Worm (Caenorhabditis elegans) whole organism, L3 larva: ENCODE measurements around the gene ztf-31.

Source experiments
- ama-1 ChIP-seq: fragments of 150-350 bp; optimal IDR thresholded peaks from 2 replicates; lab custom pipeline; 2018
- elt-1 ChIP-seq: fragments of 150-350 bp; optimal IDR thresholded peaks from 2 replicates; lab custom pipeline; 2014; ENCODE audit warnings: missing biosample characterization, missing genetic modification characterization
- lsy-12 ChIP-seq: sonication (generic microtip); optimal IDR thresholded peaks from 2 replicates; lab custom pipeline; 2016; ENCODE audit warnings: mild to moderate bottlenecking, missing genetic modification characterization, missing compliant biosample characterization
- mdl-1 ChIP-seq: fragments of 150-350 bp; optimal IDR thresholded peaks from 2 replicates; lab custom pipeline; 2014; ENCODE audit warnings: missing biosample characterization, missing genetic modification characterization
- pha-4 ChIP-seq: fragments of 150-350 bp; optimal IDR thresholded peaks from 2 replicates; lab custom pipeline; 2014; ENCODE audit warnings: missing biosample characterization, missing genetic modification reagents, missing genetic modification characterization
- pqm-1 ChIP-seq: fragments of 150-350 bp; optimal IDR thresholded peaks from 2 replicates; lab custom pipeline; 2017; ENCODE audit warnings: missing biosample characterization, missing genetic modification characterization, inconsistent platforms
- skn-1 ChIP-seq: fragments of 150-350 bp; optimal IDR thresholded peaks from 2 replicates; lab custom pipeline; 2014; ENCODE audit warnings: missing biosample characterization, missing genetic modification characterization
- unc-62 ChIP-seq: fragments of 150-350 bp; sonication (generic microtip); optimal IDR thresholded peaks from 4 replicates; lab custom pipeline; 2014; ENCODE audit warnings: missing biosample characterization, missing genetic modification reagents, missing genetic modification characterization
- ztf-11 ChIP-seq: fragments of 150-350 bp; optimal IDR thresholded peaks from 2 replicates; lab custom pipeline; 2014; ENCODE audit warnings: missing biosample characterization, missing genetic modification characterization

DNA sequence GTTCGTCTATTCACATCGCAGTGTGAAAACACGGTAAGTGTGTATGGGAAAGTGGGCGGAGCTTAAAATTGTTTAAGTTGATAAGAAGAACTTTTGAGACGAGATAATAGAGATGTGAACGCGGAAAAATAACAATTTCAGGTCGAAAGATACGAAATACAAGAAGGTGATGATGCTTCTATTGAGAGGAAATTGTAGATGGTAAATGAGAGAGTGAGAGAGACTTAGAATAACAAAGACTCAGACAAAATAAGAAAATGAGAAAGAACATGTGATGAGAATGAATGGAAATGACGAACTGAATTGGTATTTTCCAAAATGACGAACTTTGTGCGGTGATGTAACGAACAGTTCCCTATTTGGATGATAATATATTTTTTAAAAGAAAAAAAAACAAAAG is 29.9 kb downstream of the ztf-31 start:
- TF ChIP-seq ztf-11 (tag; lab: Kevin White, UChicago) (no peak), lsy-12 (tag; lab: Kevin White, UChicago) (no peak), elt-1 (tag; lab: Kevin White, UChicago) (no peak), pqm-1 (tag; lab: Kevin White, UChicago) (no peak), unc-62 (GFP tag; lab: Kevin White, UChicago) (no peak), skn-1 (tag; lab: Kevin White, UChicago) (no peak), mdl-1 (tag; lab: Kevin White, UChicago) (no peak), ama-1 (no peak), pha-4 (peak; percentile 12)
